Worm (Caenorhabditis elegans) whole organism, early embryonic: ENCODE measurements around the gene sdhb-1.
A peak's percentile ranks its signal among the peaks of the same experiment; 100 is the strongest.

Experiments used
- B0310.2 ChIP-seq: sonication (generic microtip); optimal IDR thresholded peaks from 2 replicates; lab custom pipeline; 2016; ENCODE audit warnings: mild to moderate bottlenecking, missing genetic modification characterization, missing compliant biosample characterization
- F13C5.2 ChIP-seq: sonication (generic microtip); optimal IDR thresholded peaks from 2 replicates; lab custom pipeline; 2017; ENCODE audit warnings: mild to moderate bottlenecking, missing genetic modification characterization, inconsistent platforms, missing compliant biosample characterization
- aly-1 ChIP-seq: sonication (generic microtip); optimal IDR thresholded peaks from 2 replicates; lab custom pipeline; 2016; ENCODE audit warnings: missing genetic modification characterization, missing compliant biosample characterization
- ama-1 ChIP-seq: fragments of 150-350 bp; optimal IDR thresholded peaks from 2 replicates; lab custom pipeline; 2014
- ceh-13 ChIP-seq: fragments of 200-800 bp; sonication (Bioruptor generic); optimal IDR thresholded peaks from 2 replicates; lab custom pipeline; 2018; ENCODE audit warnings: mild to moderate bottlenecking, missing genetic modification characterization, missing compliant biosample characterization
- ceh-36 ChIP-seq: sonication (generic microtip); optimal IDR thresholded peaks from 2 replicates; lab custom pipeline; 2016; ENCODE audit warnings: missing genetic modification characterization, inconsistent platforms, missing compliant biosample characterization
- ets-7 ChIP-seq: sonication (generic microtip); optimal IDR thresholded peaks from 2 replicates; lab custom pipeline; 2016; ENCODE audit warnings: missing genotype, missing genetic modification characterization, missing compliant biosample characterization
- flt-1 ChIP-seq: fragments of 200-800 bp; sonication (Bioruptor generic); IDR thresholded peaks from 2 replicates; pipeline ENCODE4 v1.3.6; 2022; ENCODE audit warnings: missing genetic modification characterization, missing compliant biosample characterization
- hmbx-1 ChIP-seq: sonication (generic microtip); optimal IDR thresholded peaks from 2 replicates; lab custom pipeline; 2016; ENCODE audit warnings: mild to moderate bottlenecking, missing genetic modification characterization, missing compliant biosample characterization
- hmg-4 ChIP-seq: fragments of 200-800 bp; sonication (Bioruptor generic); optimal IDR thresholded peaks from 2 replicates; lab custom pipeline; 2018; ENCODE audit warnings: mild to moderate bottlenecking, missing genetic modification characterization, missing compliant biosample characterization
- hnd-1 ChIP-seq: sonication (generic microtip); optimal IDR thresholded peaks from 2 replicates; lab custom pipeline; 2016; ENCODE audit warnings: missing genetic modification characterization, missing compliant biosample characterization
- pes-1 ChIP-seq: fragments of 200-800 bp; sonication (Bioruptor generic); IDR thresholded peaks from 2 replicates; pipeline ENCODE4 v1.3.6; 2022; ENCODE audit warnings: missing genetic modification reagents, missing genetic modification characterization, missing compliant biosample characterization
- scrt-1 ChIP-seq: fragments of 200-800 bp; sonication (Bioruptor generic); IDR thresholded peaks from 2 replicates; pipeline ENCODE4 v1.3.6; 2022; ENCODE audit warnings: missing genetic modification characterization, missing compliant biosample characterization
- sea-1 ChIP-seq: fragments of 200-800 bp; sonication (Bioruptor generic); conservative IDR thresholded peaks from 2 replicates; pipeline ENCODE4 v1.3.6; 2022; ENCODE audit warnings: missing genetic modification characterization, missing compliant biosample characterization
- tbx-11 ChIP-seq: fragments of 200-800 bp; sonication (Bioruptor generic); IDR thresholded peaks from 2 replicates; pipeline ENCODE4 v1.3.6; 2022; ENCODE audit warnings: missing genetic modification characterization, missing compliant biosample characterization
- tbx-37 ChIP-seq: fragments of 200-800 bp; sonication (Bioruptor generic); conservative IDR thresholded peaks from 2 replicates; pipeline ENCODE4 v1.3.6; 2022; ENCODE audit warnings: missing genetic modification reagents, missing genetic modification characterization, missing compliant biosample characterization
- tra-4 ChIP-seq: sonication (generic microtip); optimal IDR thresholded peaks from 2 replicates; lab custom pipeline; 2017; ENCODE audit warnings: missing genetic modification characterization, missing compliant biosample characterization

The sdhb-1 gene

ce11 chrII:9333034-9333433, 19.5 kb downstream of the sdhb-1 start:
- TF ChIP-seq hmbx-1 (tag; lab: Kevin White, UChicago), result no peak
- no peak for TF ChIP-seq hnd-1
- TF ChIP-seq pes-1 (GFP tag; lab: Robert Waterston, UW), result no peak
- no peak for TF ChIP-seq hmg-4 (GFP tag; lab: Kevin White, UChicago)
- TF ChIP-seq ceh-36 (tag; lab: Kevin White, UChicago), result no peak
- no peak for TF ChIP-seq tbx-37 (GFP tag; lab: Robert Waterston, UW)
- TF ChIP-seq ama-1, result no peak
- no peak for TF ChIP-seq sea-1 (GFP tag; lab: Robert Waterston, UW)

- TF ChIP-seq ceh-36 (tag; lab: Kevin White, UChicago) (no peak), aly-1 (tag; lab: Kevin White, UChicago) (no peak), hmg-4 (GFP tag; lab: Kevin White, UChicago) (no peak), scrt-1 (GFP tag; lab: Robert Waterston, UW) (no peak), tra-4 (tag; lab: Kevin White, UChicago) (no peak), hmbx-1 (tag; lab: Kevin White, UChicago) (no peak), flt-1 (GFP tag; lab: Robert Waterston, UW) (no peak), ceh-13 (no peak), F13C5.2 (tag; lab: Kevin White, UChicago) (no peak), sea-1 (GFP tag; lab: Robert Waterston, UW) (no peak), hnd-1 (no peak), pes-1 (GFP tag; lab: Robert Waterston, UW) (no peak), B0310.2 (no peak), tbx-11 (no peak), tbx-37 (GFP tag; lab: Robert Waterston, UW) (no peak)
Measured at ce11 chrII:9331343-9331742, 21.2 kb downstream of the sdhb-1 start, which contains the start of gene eif-3.F. TSS of gene eif-3.F (plus strand) at chrII:9331643.

- TF ChIP-seq hmg-4 (GFP tag; lab: Kevin White, UChicago) (no peak), hnd-1 (no peak), ceh-13 (no peak), B0310.2 (no peak), ets-7 (no peak), scrt-1 (GFP tag; lab: Robert Waterston, UW) (no peak), tbx-37 (GFP tag; lab: Robert Waterston, UW) (no peak), pes-1 (GFP tag; lab: Robert Waterston, UW) (no peak), tra-4 (tag; lab: Kevin White, UChicago) (no peak), ama-1 (no peak)
Measured at ce11 chrII:9329474-9329873, 23.1 kb downstream of the sdhb-1 start, which contains the start of gene wbp-2. TSS of gene wbp-2 (plus strand) at chrII:9329774.

ce11 chrII:9325555-9325954, 27.0 kb downstream of the sdhb-1 start:
- TF ChIP-seq ama-1, result no peak
- TF ChIP-seq tra-4 (tag; lab: Kevin White, UChicago), result no peak
- TF ChIP-seq B0310.2, result no peak
- no peak for TF ChIP-seq ceh-36 (tag; lab: Kevin White, UChicago)
- TF ChIP-seq scrt-1 (GFP tag; lab: Robert Waterston, UW), result no peak
- no peak for TF ChIP-seq flt-1 (GFP tag; lab: Robert Waterston, UW)
- no peak for TF ChIP-seq ets-7
- no peak for TF ChIP-seq hmg-4 (GFP tag; lab: Kevin White, UChicago)
- TF ChIP-seq hnd-1, result no peak
- no peak for TF ChIP-seq F13C5.2 (tag; lab: Kevin White, UChicago)
- no peak for TF ChIP-seq hmbx-1 (tag; lab: Kevin White, UChicago)
- TF ChIP-seq sea-1 (GFP tag; lab: Robert Waterston, UW), result no peak
- no peak for TF ChIP-seq ceh-13
- TF ChIP-seq aly-1 (tag; lab: Kevin White, UChicago), result no peak
- no peak for TF ChIP-seq tbx-37 (GFP tag; lab: Robert Waterston, UW)
- no peak for TF ChIP-seq pes-1 (GFP tag; lab: Robert Waterston, UW)
- TF ChIP-seq tbx-11, result no peak

ce11 chrII:9324824-9325351, 27.6 kb downstream of the sdhb-1 start, which contains the start of gene eat-3:
TSS of gene eat-3 (plus strand) at chrII:9324874.
- no peak for TF ChIP-seq F13C5.2 (tag; lab: Kevin White, UChicago)
- TF ChIP-seq scrt-1 (GFP tag; lab: Robert Waterston, UW), result no peak

ce11 chrII:9323660-9324059, 28.9 kb downstream of the sdhb-1 start, which contains the start of gene egli-1:
TSS of gene egli-1 (plus strand) at chrII:9323960.
- TF ChIP-seq tra-4 (tag; lab: Kevin White, UChicago) (no peak), hnd-1 (no peak), pes-1 (GFP tag; lab: Robert Waterston, UW) (no peak), ets-7 (no peak), aly-1 (tag; lab: Kevin White, UChicago) (no peak), sea-1 (GFP tag; lab: Robert Waterston, UW) (no peak), hmg-4 (GFP tag; lab: Kevin White, UChicago) (no peak), tbx-11 (no peak), ceh-36 (tag; lab: Kevin White, UChicago) (no peak), B0310.2 (no peak), F13C5.2 (tag; lab: Kevin White, UChicago) (no peak), ceh-13 (no peak), flt-1 (GFP tag; lab: Robert Waterston, UW) (no peak), scrt-1 (GFP tag; lab: Robert Waterston, UW) (no peak), ama-1 (no peak), tbx-37 (GFP tag; lab: Robert Waterston, UW) (no peak), hmbx-1 (tag; lab: Kevin White, UChicago) (no peak)

ce11 chrII:9322870-9323349, 29.6 kb downstream of the sdhb-1 start, which contains the start of gene rab-39:
TSS of gene rab-39 (minus strand) at chrII:9322920.
- TF ChIP-seq F13C5.2 (tag; lab: Kevin White, UChicago) (peak; percentile 2), ceh-36 (tag; lab: Kevin White, UChicago) (no peak)
